Fruit fly (Drosophila melanogaster) whole organism, embryonic: Measurements from ENCODE around the gene CG14657.

Experiments used
- Awh ChIP-seq: fragments of 200-800 bp; sonication (Bioruptor generic); IDR thresholded peaks from 2 replicates; pipeline ENCODE4, ENCODE4 v1.3.6; 2022; ENCODE audit warnings: missing biosample characterization, missing genetic modification characterization
- C15 ChIP-seq: fragments of 200-800 bp; sonication (Bioruptor generic); IDR thresholded peaks from 3 replicates; pipeline ENCODE4 v1.3.6; 2022; ENCODE audit warnings: missing biosample characterization, missing genetic modification characterization
- CG11695 ChIP-seq: fragments of 200-800 bp; sonication (Bioruptor generic); IDR thresholded peaks from 3 replicates; pipeline ENCODE4 v1.3.6; 2022; ENCODE audit warnings: missing biosample characterization, missing genetic modification characterization
- CG15269 ChIP-seq: fragments of 200-800 bp; sonication (Bioruptor generic); optimal IDR thresholded peaks from 2 replicates; lab custom pipeline; 2018; ENCODE audit warnings: missing biosample characterization, mild to moderate bottlenecking, missing genetic modification characterization, moderate library complexity
- CG15479 ChIP-seq: fragments of 200-800 bp; sonication (Bioruptor generic); optimal IDR thresholded peaks from 3 replicates; lab custom pipeline; 2019; ENCODE audit warnings: missing biosample characterization, mild to moderate bottlenecking, missing genetic modification characterization, moderate library complexity
- CG15696 ChIP-seq: fragments of 200-800 bp; sonication (Bioruptor generic); optimal IDR thresholded peaks from 2 replicates; lab custom pipeline; 2019; ENCODE audit warnings: missing biosample characterization, mild to moderate bottlenecking, missing genetic modification characterization, moderate library complexity
- CG17829 ChIP-seq: fragments of 200-800 bp; optimal IDR thresholded peaks from 2 replicates; lab custom pipeline; 2019; ENCODE audit warnings: missing biosample characterization, mild to moderate bottlenecking, missing genetic modification characterization, moderate library complexity
- CG2875 ChIP-seq: fragments of 200-800 bp; sonication (Bioruptor generic); optimal IDR thresholded peaks from 2 replicates; lab custom pipeline; 2017; ENCODE audit warnings: missing biosample characterization, mild to moderate bottlenecking, missing genetic modification characterization, missing genetic modification reagents
- CG32772 ChIP-seq: fragments of 200-800 bp; sonication (Bioruptor generic); IDR thresholded peaks from 2 replicates; pipeline ENCODE4 v1.3.6; 2022; ENCODE audit warnings: missing biosample characterization, missing genetic modification characterization
- CG4424 ChIP-seq: fragments of 200-800 bp; sonication (Bioruptor generic); optimal IDR thresholded peaks from 3 replicates; lab custom pipeline; 2016; ENCODE audit warnings: missing biosample characterization, missing genetic modification characterization
- CG5245 ChIP-seq: fragments of 200-800 bp; sonication (Bioruptor generic); optimal IDR thresholded peaks from 3 replicates; lab custom pipeline; 2016; ENCODE audit warnings: missing biosample characterization, missing genetic modification characterization
- CG6683 ChIP-seq: fragments of 200-800 bp; sonication (Bioruptor generic); optimal IDR thresholded peaks from 2 replicates; lab custom pipeline; 2017; ENCODE audit warnings: missing biosample characterization, mild to moderate bottlenecking, missing genetic modification characterization, missing genetic modification reagents
- CG7372 ChIP-seq: fragments of 200-800 bp; sonication (Bioruptor generic); IDR thresholded peaks from 2 replicates; pipeline ENCODE4 v1.3.6; 2022; ENCODE audit warnings: missing biosample characterization, missing genetic modification characterization
- CG8359 ChIP-seq: fragments of 200-800 bp; sonication (Bioruptor generic); optimal IDR thresholded peaks from 2 replicates; lab custom pipeline; 2017; ENCODE audit warnings: missing biosample characterization, mild to moderate bottlenecking, missing genetic modification characterization, borderline replicate concordance
- CG9932 ChIP-seq: fragments of 200-800 bp; sonication (Bioruptor generic); IDR thresholded peaks from 2 replicates; pipeline ENCODE4 v1.3.6; 2022; ENCODE audit warnings: missing biosample characterization, missing genetic modification characterization
- D ChIP-seq, 2 experiments: fragments of 200-800 bp in 1 of 2; fragments of >200 bp in 1 of 2; sonication (Bioruptor generic) in 1 of 2; optimal IDR thresholded peaks; 2 replicates in 1 of 2; 3 replicates in 1 of 2; lab custom pipeline; 2017; ENCODE audit warnings: mild to moderate bottlenecking in 1 of 2, missing biosample characterization in 1 of 2, missing genetic modification characterization in 1 of 2, missing genetic modification reagents in 1 of 2
- Dad ChIP-seq: fragments of 200-800 bp; sonication (Bioruptor generic); optimal IDR thresholded peaks from 3 replicates; lab custom pipeline; 2016; ENCODE audit warnings: missing biosample characterization, missing genetic modification characterization
- Dip2 ChIP-seq: fragments of 200-800 bp; sonication (Bioruptor generic); IDR thresholded peaks from 2 replicates; pipeline ENCODE4 v1.3.6; 2022; ENCODE audit warnings: missing biosample characterization, missing genetic modification characterization
- E2f2 ChIP-seq: fragments of 200-800 bp; sonication (Bioruptor generic); IDR thresholded peaks from 2 replicates; pipeline ENCODE4 v1.3.6; 2022; ENCODE audit warnings: missing biosample characterization, missing genetic modification characterization
- Ets65A ChIP-seq: fragments of 200-800 bp; sonication (Bioruptor generic); peaks from one replicate; lab custom pipeline; 2016; ENCODE audit warnings: missing biosample characterization, missing genetic modification characterization
- Fer3 ChIP-seq: fragments of 200-800 bp; sonication (Bioruptor generic); optimal IDR thresholded peaks from 2 replicates; lab custom pipeline; 2018; ENCODE audit warnings: missing biosample characterization, mild to moderate bottlenecking, missing genetic modification characterization, moderate library complexity
- Hr51 ChIP-seq, 2 experiments: fragments of 200-800 bp; sonication (Bioruptor generic); optimal IDR thresholded peaks; 2 replicates in 1 of 2; 3 replicates in 1 of 2; lab custom pipeline; 2016 to 2018; ENCODE audit warnings: missing biosample characterization in 2 of 2, missing genetic modification characterization in 2 of 2, mild to moderate bottlenecking in 1 of 2, moderate library complexity in 1 of 2
- Lpt ChIP-seq: fragments of >200 bp; optimal IDR thresholded peaks from 2 replicates; lab custom pipeline; 2018; ENCODE audit warnings: missing biosample characterization, missing genetic modification characterization
- Nf-YB ChIP-seq: fragments of 200-800 bp; sonication (Bioruptor generic); optimal IDR thresholded peaks from 3 replicates; lab custom pipeline; 2019; ENCODE audit warnings: missing biosample characterization, mild to moderate bottlenecking, missing genetic modification characterization, moderate library complexity
- Nf-YC ChIP-seq: fragments of 200-800 bp; optimal IDR thresholded peaks from 3 replicates; lab custom pipeline; 2019; ENCODE audit warnings: missing biosample characterization, mild to moderate bottlenecking, missing genetic modification characterization, moderate library complexity
- az2 ChIP-seq: fragments of 200-800 bp; sonication (Bioruptor generic); optimal IDR thresholded peaks from 3 replicates; lab custom pipeline; 2016; ENCODE audit warnings: missing biosample characterization, missing genetic modification characterization
- bbx ChIP-seq: fragments of 200-800 bp; sonication (Bioruptor generic); IDR thresholded peaks from 2 replicates; pipeline ENCODE4 v1.3.6; 2022; ENCODE audit warnings: missing biosample characterization, missing genetic modification characterization; ENCODE audit not compliant: partially characterized antibody
- cg ChIP-seq: fragments of 200-800 bp; sonication (Bioruptor generic); optimal IDR thresholded peaks from 3 replicates; lab custom pipeline; 2019; ENCODE audit warnings: missing biosample characterization, mild to moderate bottlenecking, missing genetic modification characterization, moderate library complexity
- crol ChIP-seq: fragments of 200-800 bp; sonication (Bioruptor generic); IDR thresholded peaks from 2 replicates; pipeline ENCODE4 v1.3.6; 2022; ENCODE audit warnings: missing biosample characterization, missing genetic modification characterization
- ewg ChIP-seq: fragments of 200-800 bp; sonication (Bioruptor generic); optimal IDR thresholded peaks from 3 replicates; lab custom pipeline; 2017; ENCODE audit warnings: mild to moderate bottlenecking, missing biosample characterization, missing genetic modification reagents, missing genetic modification characterization
- exex ChIP-seq: fragments of 200-800 bp; sonication (Bioruptor generic); optimal IDR thresholded peaks from 4 replicates; lab custom pipeline; 2018; ENCODE audit warnings: missing biosample characterization, mild to moderate bottlenecking, missing genetic modification characterization, moderate library complexity
- fd64A ChIP-seq: fragments of 200-800 bp; sonication (Bioruptor generic); optimal IDR thresholded peaks from 3 replicates; lab custom pipeline; 2018; ENCODE audit warnings: missing biosample characterization, mild to moderate bottlenecking, missing genetic modification characterization
- her ChIP-seq: fragments of 200-800 bp; sonication (Bioruptor generic); optimal IDR thresholded peaks from 2 replicates; lab custom pipeline; 2016; ENCODE audit warnings: missing biosample characterization, missing genetic modification characterization
- knrl ChIP-seq: fragments of 200-800 bp; sonication (Bioruptor generic); IDR thresholded peaks from 3 replicates; pipeline ENCODE4 v1.3.6; 2022; ENCODE audit warnings: missing biosample characterization, missing genetic modification characterization; ENCODE audit not compliant: partially characterized antibody
- mam ChIP-seq: fragments of 200-800 bp; sonication (Bioruptor generic); optimal IDR thresholded peaks from 3 replicates; lab custom pipeline; 2016; ENCODE audit warnings: missing biosample characterization, missing genetic modification characterization
- oc ChIP-seq: fragments of 200-800 bp; sonication (Bioruptor generic); optimal IDR thresholded peaks from 2 replicates; lab custom pipeline; 2018; ENCODE audit warnings: missing biosample characterization, mild to moderate bottlenecking, missing genetic modification characterization, moderate library complexity
- pfk ChIP-seq: fragments of 200-800 bp; sonication (Bioruptor generic); optimal IDR thresholded peaks from 2 replicates; lab custom pipeline; 2018; ENCODE audit warnings: missing biosample characterization, mild to moderate bottlenecking, missing genetic modification characterization, moderate library complexity
- phol ChIP-seq: fragments of 200-800 bp; sonication (Bioruptor generic); optimal IDR thresholded peaks from 3 replicates; lab custom pipeline; 2018; ENCODE audit warnings: missing biosample characterization, mild to moderate bottlenecking, missing genetic modification characterization, moderate library complexity
- prd ChIP-seq, 3 experiments: fragments of >200 bp in 2 of 3; fragments of 200-800 bp in 1 of 3; sonication (Bioruptor generic) in 1 of 3; optimal IDR thresholded peaks in 2 of 3; IDR thresholded peaks in 1 of 3; 2 replicates in 2 of 3; 3 replicates in 1 of 3; pipeline versions ENCODE4 v1.3.6 to Lab custom; 2017 to 2022; ENCODE audit warnings: missing biosample characterization in 1 of 3, missing genetic modification characterization in 1 of 3
- pros ChIP-seq: fragments of 200-800 bp; sonication (Bioruptor generic); optimal IDR thresholded peaks from 3 replicates; lab custom pipeline; 2019; ENCODE audit warnings: missing biosample characterization, mild to moderate bottlenecking, missing genetic modification characterization, moderate library complexity
- seq ChIP-seq: fragments of 200-800 bp; sonication (Bioruptor generic); IDR thresholded peaks from 2 replicates; pipeline ENCODE4 v1.3.6; 2022; ENCODE audit warnings: missing biosample characterization, missing genetic modification characterization
- sisA ChIP-seq: fragments of 200-800 bp; sonication (Bioruptor generic); IDR thresholded peaks from 2 replicates; pipeline ENCODE4 v1.3.6; 2022; ENCODE audit warnings: missing biosample characterization, missing genetic modification characterization
- so ChIP-seq: fragments of 200-800 bp; sonication (Bioruptor generic); IDR thresholded peaks from 3 replicates; pipeline ENCODE4 v1.3.6; 2022; ENCODE audit warnings: missing biosample characterization, missing genetic modification characterization
- sr ChIP-seq: fragments of 200-800 bp; sonication (Bioruptor generic); IDR thresholded peaks from 3 replicates; pipeline ENCODE4 v1.3.6; 2022; ENCODE audit warnings: missing biosample characterization, missing genetic modification characterization
- tll ChIP-seq, 2 experiments: fragments of 200-800 bp in 1 of 2; fragments of >200 bp in 1 of 2; sonication (Bioruptor generic) in 1 of 2; optimal IDR thresholded peaks; 2 replicates each; lab custom pipeline; 2017 to 2019; ENCODE audit warnings: missing biosample characterization in 2 of 2, missing genetic modification characterization in 2 of 2, mild to moderate bottlenecking in 1 of 2, moderate library complexity in 1 of 2
- twi ChIP-seq: fragments of 200-800 bp; optimal IDR thresholded peaks from 2 replicates; lab custom pipeline; 2019; ENCODE audit warnings: missing biosample characterization, mild to moderate bottlenecking, missing genetic modification characterization, moderate library complexity
- zen ChIP-seq: fragments of 200-800 bp; sonication (Bioruptor generic); optimal IDR thresholded peaks from 3 replicates; lab custom pipeline; 2018; ENCODE audit warnings: missing biosample characterization, mild to moderate bottlenecking, missing genetic modification characterization, moderate library complexity

Gene CG14657

dm6 chr3R:4866073-4866472, 44.8 kb upstream of the CG14657 start (continued):
- TF ChIP-seq Dip2 (GFP tag; lab: Robert Waterston, UW) (no peak), sisA (no peak), E2f2 (GFP tag; lab: Robert Waterston, UW) (no peak), C15 (GFP tag; lab: Robert Waterston, UW) (no peak), Dad (GFP tag; lab: Kevin White, UChicago) (no peak), CG7372 (GFP tag; lab: Robert Waterston, UW) (no peak), ewg (no peak), Fer3 (tag; lab: Kevin White, UChicago) (no peak), prd (optimal IDR thresholded peaks at IDR 0.05; lab: Kevin White, UChicago) (no peak), prd (GFP tag; IDR thresholded peaks at IDR 0.05; lab: Robert Waterston, UW) (peak; percentile 44; the same call in 1 of the 3 replicates)
- TF ChIP-seq, all 482 proteins: peak for 7

- TF ChIP-seq CG32772 (no peak), Nf-YB (GFP tag; lab: Kevin White, UChicago) (peak; percentile 72), oc (tag; lab: Kevin White, UChicago) (peak; percentile 21), pfk (peak; percentile 89), CG15269 (no peak), az2 (GFP tag; lab: Kevin White, UChicago) (no peak), sr (GFP tag; lab: Robert Waterston, UW) (peak; percentile 91), CG11695 (GFP tag; lab: Robert Waterston, UW) (peak; percentile 64), CG8359 (GFP tag; lab: Kevin White, UChicago) (no peak), fd64A (GFP tag; lab: Kevin White, UChicago) (no peak), CG6683 (GFP tag; lab: Kevin White, UChicago) (no peak), CG2875 (GFP tag; lab: Kevin White, UChicago) (no peak), so (no peak), phol (tag; lab: Kevin White, UChicago) (peak; percentile 37), cg (GFP tag; lab: Kevin White, UChicago) (peak; percentile 76), exex (no peak), seq (GFP tag; lab: Robert Waterston, UW) (peak; percentile 69; the same call in 1 of the 2 replicates), Ets65A (GFP tag; lab: Kevin White, UChicago) (no peak), pros (peak; percentile 45), CG9932 (GFP tag; lab: Robert Waterston, UW) (0 out of 2 replicates have a peak, but pooled peaks have one; percentile 9), crol (GFP tag; lab: Robert Waterston, UW) (peak; percentile 53; the same call in 1 of the 2 replicates), Nf-YC (tag; lab: Kevin White, UChicago) (peak; percentile 79), Lpt (no peak), her (GFP tag; lab: Kevin White, UChicago) (no peak)
Observed at dm6 chr3R:4864901-4865601, 43.8 kb upstream of the CG14657 start.

dm6 chr3R:4863825-4864224, 42.6 kb upstream of the CG14657 start:
- TF ChIP-seq sr (GFP tag; lab: Robert Waterston, UW) (no peak), CG17829 (tag; lab: Kevin White, UChicago) (peak; percentile 28), CG15696 (tag; lab: Kevin White, UChicago) (peak; percentile 10), bbx (GFP tag; lab: Robert Waterston, UW) (no peak), Awh (GFP tag; lab: Robert Waterston, UW) (no peak), knrl (GFP tag; lab: Robert Waterston, UW) (no peak), tll (GFP tag; optimal IDR thresholded peaks at IDR 0.05; lab: Kevin White, UChicago) (peak in 1 of 2 experiments; percentile 79), D (optimal IDR thresholded peaks at IDR 0.05; lab: Kevin White, UChicago) (peak; percentile 91), D (GFP tag; optimal IDR thresholded peaks at IDR 0.05; lab: Kevin White, UChicago) (peak; percentile 49), Hr51 (GFP tag; optimal IDR thresholded peaks at IDR 0.05; lab: Kevin White, UChicago) (no peak), zen (peak; percentile 28), CG15479 (GFP tag; lab: Kevin White, UChicago) (peak; percentile 72), mam (GFP tag; lab: Kevin White, UChicago) (no peak), CG5245 (no peak), CG4424 (no peak), cg (GFP tag; lab: Kevin White, UChicago) (peak; percentile 12), twi (tag; lab: Kevin White, UChicago) (peak; percentile 23)
